Worm (Caenorhabditis elegans) whole organism, late embryonic: Measurements from ENCODE around the gene clec-213.

Experiments used
- C08G9.2 ChIP-seq: sonication (generic microtip); optimal IDR thresholded peaks from 2 replicates; lab custom pipeline; 2016; ENCODE audit warnings: mild to moderate bottlenecking, missing genetic modification characterization, moderate library complexity, missing compliant biosample characterization
- F13H6.1 ChIP-seq: sonication (generic microtip); optimal IDR thresholded peaks from 2 replicates; lab custom pipeline; 2016; ENCODE audit warnings: missing genetic modification characterization, missing compliant biosample characterization
- K02D7.2 ChIP-seq: sonication (generic microtip); optimal IDR thresholded peaks from 2 replicates; lab custom pipeline; 2017; ENCODE audit warnings: mild to moderate bottlenecking, missing genetic modification characterization, missing compliant biosample characterization
- ceh-14 ChIP-seq: sonication (generic microtip); optimal IDR thresholded peaks from 2 replicates; lab custom pipeline; 2016; ENCODE audit warnings: missing genotype, missing genetic modification characterization, missing compliant biosample characterization
- ceh-18 ChIP-seq: sonication (generic microtip); optimal IDR thresholded peaks from 2 replicates; lab custom pipeline; 2016; ENCODE audit warnings: missing genetic modification characterization, missing compliant biosample characterization
- ceh-2 ChIP-seq: sonication (generic microtip); optimal IDR thresholded peaks from 2 replicates; lab custom pipeline; 2016; ENCODE audit warnings: missing genotype, missing genetic modification characterization, missing compliant biosample characterization
- ceh-24 ChIP-seq: sonication (generic microtip); optimal IDR thresholded peaks from 2 replicates; lab custom pipeline; 2016; ENCODE audit warnings: mild to moderate bottlenecking, missing genetic modification characterization, missing compliant biosample characterization
- ceh-31 ChIP-seq: sonication (generic microtip); optimal IDR thresholded peaks from 2 replicates; lab custom pipeline; 2016; ENCODE audit warnings: missing genetic modification characterization, missing compliant biosample characterization
- ceh-34 ChIP-seq: sonication (generic microtip); optimal IDR thresholded peaks from 2 replicates; lab custom pipeline; 2016; ENCODE audit warnings: mild to moderate bottlenecking, missing genetic modification characterization, missing compliant biosample characterization
- ceh-48 ChIP-seq: sonication (generic microtip); optimal IDR thresholded peaks from 2 replicates; lab custom pipeline; 2016; ENCODE audit warnings: missing genetic modification characterization, inconsistent platforms, missing compliant biosample characterization
- ceh-6 ChIP-seq: fragments of 200-800 bp; sonication (Bioruptor generic); optimal IDR thresholded peaks from 2 replicates; lab custom pipeline; 2018; ENCODE audit warnings: mild to moderate bottlenecking, missing genetic modification characterization, missing compliant biosample characterization
- ceh-9 ChIP-seq: sonication (generic microtip); optimal IDR thresholded peaks from 2 replicates; lab custom pipeline; 2016; ENCODE audit warnings: mild to moderate bottlenecking, missing genetic modification characterization, inconsistent platforms, missing compliant biosample characterization
- che-1 ChIP-seq: sonication (generic microtip); optimal IDR thresholded peaks from 2 replicates; lab custom pipeline; 2016; ENCODE audit warnings: mild to moderate bottlenecking, missing genetic modification characterization, missing compliant biosample characterization
- dve-1 ChIP-seq: sonication (generic microtip); optimal IDR thresholded peaks from 2 replicates; lab custom pipeline; 2017; ENCODE audit warnings: antibody characterized with exemption, mild to moderate bottlenecking, missing genetic modification characterization, missing compliant biosample characterization
- gmeb-2 ChIP-seq: sonication (generic microtip); optimal IDR thresholded peaks from 2 replicates; lab custom pipeline; 2016; ENCODE audit warnings: missing genetic modification characterization, inconsistent platforms, missing compliant biosample characterization
- hlh-13 ChIP-seq: fragments of 200-800 bp; sonication (Bioruptor generic); optimal IDR thresholded peaks from 2 replicates; lab custom pipeline; 2018; ENCODE audit warnings: mild to moderate bottlenecking, missing genetic modification characterization, missing compliant biosample characterization
- hlh-6 ChIP-seq: sonication (generic microtip); optimal IDR thresholded peaks from 2 replicates; lab custom pipeline; 2016; ENCODE audit warnings: missing genotype, missing genetic modification characterization, missing compliant biosample characterization
- hlh-8 ChIP-seq: sonication (generic microtip); optimal IDR thresholded peaks from 2 replicates; lab custom pipeline; 2016; ENCODE audit warnings: missing genotype, missing genetic modification characterization, missing compliant biosample characterization
- lin-11 ChIP-seq: fragments of 200-800 bp; sonication (Bioruptor generic); optimal IDR thresholded peaks from 2 replicates; lab custom pipeline; 2018; ENCODE audit warnings: mild to moderate bottlenecking, missing genetic modification characterization, missing compliant biosample characterization
- nhr-11 ChIP-seq: fragments of 150-350 bp; optimal IDR thresholded peaks from 2 replicates; lab custom pipeline; 2014; ENCODE audit warnings: missing biosample characterization, missing genetic modification characterization
- nhr-232 ChIP-seq: sonication (generic microtip); optimal IDR thresholded peaks from 2 replicates; lab custom pipeline; 2016; ENCODE audit warnings: missing genetic modification characterization, missing compliant biosample characterization
- npax-4 ChIP-seq: sonication (generic microtip); optimal IDR thresholded peaks from 2 replicates; lab custom pipeline; 2016; ENCODE audit warnings: missing genetic modification characterization, missing compliant biosample characterization
- odd-2 ChIP-seq: sonication (generic microtip); optimal IDR thresholded peaks from 2 replicates; lab custom pipeline; 2017; ENCODE audit warnings: antibody characterized with exemption, mild to moderate bottlenecking, missing genetic modification characterization, missing compliant biosample characterization
- pat-9 ChIP-seq: fragments of 200-800 bp; sonication (Bioruptor generic); optimal IDR thresholded peaks from 2 replicates; lab custom pipeline; 2018; ENCODE audit warnings: mild to moderate bottlenecking, missing genetic modification characterization, moderate library complexity, missing compliant biosample characterization
- pha-4 ChIP-seq: fragments of 150-350 bp; optimal IDR thresholded peaks from 2 replicates; lab custom pipeline; 2018; ENCODE audit warnings: missing biosample characterization, missing genetic modification reagents, missing genetic modification characterization
- sdc-2 ChIP-seq: sonication (generic microtip); optimal IDR thresholded peaks from 2 replicates; lab custom pipeline; 2016; ENCODE audit warnings: missing genotype, missing genetic modification characterization, missing compliant biosample characterization
- tbx-2 ChIP-seq: sonication (generic microtip); optimal IDR thresholded peaks from 2 replicates; lab custom pipeline; 2016; ENCODE audit warnings: missing genetic modification characterization, missing compliant biosample characterization
- ttx-3 ChIP-seq: sonication (generic microtip); optimal IDR thresholded peaks from 2 replicates; lab custom pipeline; 2016; ENCODE audit warnings: missing genetic modification reagents, missing genetic modification characterization, missing compliant biosample characterization
- unc-3 ChIP-seq, 2 experiments: fragments of 200-800 bp in 1 of 2; sonication (Bioruptor generic) in 1 of 2; sonication (generic microtip) in 1 of 2; conservative IDR thresholded peaks in 1 of 2; optimal IDR thresholded peaks in 1 of 2; 2 replicates each; pipeline versions ENCODE4 v1.3.6 to Lab custom; 2016 to 2022; ENCODE audit warnings: missing compliant biosample characterization in 2 of 2, missing genetic modification characterization in 2 of 2, missing genetic modification reagents in 1 of 2
- unc-55 ChIP-seq: sonication (generic microtip); optimal IDR thresholded peaks from 2 replicates; lab custom pipeline; 2017; ENCODE audit warnings: missing biosample characterization, missing genetic modification reagents, missing genetic modification characterization
- unc-86 ChIP-seq: sonication (generic microtip); optimal IDR thresholded peaks from 2 replicates; lab custom pipeline; 2016; ENCODE audit warnings: missing genetic modification characterization, missing compliant biosample characterization
- ztf-16 ChIP-seq: sonication (generic microtip); optimal IDR thresholded peaks from 2 replicates; lab custom pipeline; 2017; ENCODE audit warnings: missing genetic modification characterization, missing compliant biosample characterization

The clec-213 gene

ce11 chrV:7639787-7640186 lies 34.8 kb downstream of the clec-213 start, which contains the start of gene F07C4.10:
Gene F07C4.10, minus strand, starts transcription at chrV:7639887.
- TF ChIP-seq lin-11 (tag; lab: Kevin White, UChicago) (no peak), ttx-3 (tag; lab: Kevin White, UChicago) (no peak), pha-4 (tag; lab: Kevin White, UChicago) (no peak), ceh-14 (tag; lab: Kevin White, UChicago) (no peak), gmeb-2 (tag; lab: Kevin White, UChicago) (no peak), nhr-11 (tag; lab: Kevin White, UChicago) (no peak), C08G9.2 (no peak), ceh-31 (tag; lab: Kevin White, UChicago) (no peak), K02D7.2 (tag; lab: Kevin White, UChicago) (no peak), sdc-2 (tag; lab: Kevin White, UChicago) (no peak), ceh-24 (tag; lab: Kevin White, UChicago) (no peak), ceh-18 (no peak)

ce11 chrV:7641718-7642117 lies 36.8 kb downstream of the clec-213 start:
- TF ChIP-seq nhr-232 (tag; lab: Kevin White, UChicago) = no peak
- no peak for TF ChIP-seq ceh-34 (tag; lab: Kevin White, UChicago)
- TF ChIP-seq lin-11 (tag; lab: Kevin White, UChicago) = no peak
- TF ChIP-seq hlh-6 = no peak
- no peak for TF ChIP-seq ceh-9 (tag; lab: Kevin White, UChicago)
- TF ChIP-seq unc-86 (tag; lab: Kevin White, UChicago) = no peak
- TF ChIP-seq, all 69 proteins: peak for 0

- TF ChIP-seq F13H6.1 (tag; lab: Kevin White, UChicago) = no peak
- no peak for TF ChIP-seq ceh-18
- TF ChIP-seq ceh-24 (tag; lab: Kevin White, UChicago) = no peak
- TF ChIP-seq hlh-8 = no peak
- no peak for TF ChIP-seq ceh-14 (tag; lab: Kevin White, UChicago)
- TF ChIP-seq ceh-48 (tag; lab: Kevin White, UChicago) = no peak
- no peak for TF ChIP-seq che-1
- TF ChIP-seq unc-55 (GFP tag; lab: Kevin White, UChicago) = no peak
- no peak for TF ChIP-seq npax-4 (tag; lab: Kevin White, UChicago)
- TF ChIP-seq odd-2 (tag; lab: Kevin White, UChicago) = no peak
- no peak for TF ChIP-seq dve-1 (tag; lab: Kevin White, UChicago)
- no peak for TF ChIP-seq ztf-16 (tag; lab: Kevin White, UChicago)
- no peak for TF ChIP-seq ceh-2
- no peak for TF ChIP-seq pat-9 (tag; lab: Kevin White, UChicago)
Measured at ce11 chrV:7643416-7643815, 38.5 kb downstream of the clec-213 start, which contains the start of gene F07C4.11. Gene F07C4.11, minus strand, starts transcription at chrV:7643516.

- TF ChIP-seq ceh-6 (GFP tag; lab: Kevin White, UChicago) (no peak), pha-4 (tag; lab: Kevin White, UChicago) (no peak), tbx-2 (tag; lab: Kevin White, UChicago) (no peak), sdc-2 (tag; lab: Kevin White, UChicago) (no peak), npax-4 (tag; lab: Kevin White, UChicago) (no peak), pat-9 (tag; lab: Kevin White, UChicago) (no peak), hlh-6 (no peak), ceh-14 (tag; lab: Kevin White, UChicago) (no peak), unc-3 (GFP tag; conservative IDR thresholded peaks at IDR 0.05; lab: Robert Waterston, UW) (no peak), unc-3 (tag; optimal IDR thresholded peaks at IDR 0.05; lab: Kevin White, UChicago) (no peak)
Measured at ce11 chrV:7645454-7645853, 40.5 kb downstream of the clec-213 start, which contains the start of gene str-47. Gene str-47, plus strand, starts transcription at chrV:7645754.

- TF ChIP-seq hlh-13 (no peak), hlh-6 (no peak), sdc-2 (tag; lab: Kevin White, UChicago) (peak; percentile 95)
Measured at ce11 chrV:7647147-7647546, 42.2 kb downstream of the clec-213 start.
